Worm (Caenorhabditis elegans) whole organism, L4/young adult: ENCODE measurements around the gene gnrr-2.

ENCODE experiments used
- W03F9.2 ChIP-seq: fragments of 150-350 bp; optimal IDR thresholded peaks from 2 replicates; lab custom pipeline; 2014; ENCODE audit warnings: missing biosample characterization, missing genetic modification characterization
- dao-5 ChIP-seq: sonication (generic microtip); optimal IDR thresholded peaks from 2 replicates; lab custom pipeline; 2016; ENCODE audit warnings: missing genotype, missing genetic modification characterization, moderate library complexity, missing compliant biosample characterization
- him-1 ChIP-seq: sonication (generic microtip); optimal IDR thresholded peaks from 2 replicates; lab custom pipeline; 2016; ENCODE audit warnings: missing genotype, missing genetic modification reagents, missing genetic modification characterization, missing compliant biosample characterization

The gnrr-2 gene

DNA sequence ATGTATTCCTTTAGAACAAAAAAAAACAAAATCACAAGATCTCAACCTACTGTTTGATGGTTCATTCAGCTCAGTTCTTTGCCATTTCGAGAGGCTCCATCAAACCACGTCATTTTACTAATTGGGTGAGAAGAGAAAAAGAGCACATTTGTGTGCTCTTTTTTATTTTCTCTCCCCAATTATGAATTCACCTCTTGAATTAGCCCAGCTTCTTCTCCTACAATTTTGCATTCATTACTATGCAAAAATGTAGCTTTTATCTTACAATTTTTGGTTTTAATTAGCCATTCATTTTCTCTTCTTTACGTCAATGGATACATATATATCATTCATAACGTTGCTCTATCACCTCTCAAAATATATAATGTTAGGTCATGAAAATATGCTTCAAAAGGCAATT lies 3.2 kb upstream of the gnrr-2 start:
- TF ChIP-seq W03F9.2 = no peak
- no peak for TF ChIP-seq him-1 (tag; lab: Kevin White, UChicago)
- no peak for TF ChIP-seq dao-5 (tag; lab: Kevin White, UChicago)

DNA sequence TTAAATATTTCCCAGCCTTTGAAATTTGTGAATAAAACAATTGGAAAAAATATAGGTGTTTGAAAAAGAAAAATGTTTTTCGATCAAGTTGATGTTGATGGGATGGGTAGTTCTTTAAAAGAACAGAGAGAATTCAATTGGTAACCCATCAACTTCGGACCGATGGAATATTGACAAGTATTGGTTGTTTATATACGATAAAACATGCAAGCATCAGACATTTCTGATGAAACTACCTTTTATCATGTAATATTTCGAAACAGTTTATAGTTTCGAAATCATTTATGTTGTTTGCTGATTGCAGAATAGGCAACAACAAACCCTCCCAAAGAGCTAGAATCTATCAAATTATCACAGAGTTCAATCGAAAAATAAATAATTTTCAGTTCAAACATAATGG lies 1.0 kb downstream of the gnrr-2 start:
- no peak for TF ChIP-seq him-1 (tag; lab: Kevin White, UChicago)
- TF ChIP-seq dao-5 (tag; lab: Kevin White, UChicago) = no peak
- TF ChIP-seq W03F9.2 = no peak

DNA sequence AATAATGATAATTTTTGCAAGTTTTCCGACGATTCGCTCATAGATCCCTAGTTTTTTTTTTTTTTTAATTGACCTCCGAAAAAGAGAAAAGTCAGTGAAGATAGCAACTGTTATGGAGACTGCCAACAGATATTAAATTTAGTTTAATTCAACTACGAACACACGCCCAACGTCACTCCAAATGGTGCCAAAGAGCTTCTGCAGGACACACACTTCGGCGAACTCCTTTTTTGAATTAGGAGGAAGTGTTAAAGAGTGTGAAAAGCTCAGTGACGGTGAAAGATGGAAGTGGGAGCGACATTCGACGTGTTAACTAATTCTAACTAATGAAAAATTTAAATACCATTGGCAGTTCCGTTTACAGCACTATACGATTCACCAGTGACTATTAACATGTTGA lies 3.1 kb downstream of the gnrr-2 start:
- TF ChIP-seq dao-5 (tag; lab: Kevin White, UChicago) (no peak), him-1 (tag; lab: Kevin White, UChicago) (no peak), W03F9.2 (no peak)

- TF ChIP-seq him-1 (tag; lab: Kevin White, UChicago) (no peak), dao-5 (tag; lab: Kevin White, UChicago) (no peak), W03F9.2 (no peak)
Measured at ce11 chrV:14414032-14414431, 5.2 kb downstream of the gnrr-2 start.

ce11 chrV:14414964-14415564 lies 6.2 kb downstream of the gnrr-2 start, which contains the start of the genes nxf-1 and C15H11.11:
Gene nxf-1, minus strand, starts transcription at chrV:14415014.
Gene C15H11.11, plus strand, starts transcription at chrV:14415499.
- TF ChIP-seq W03F9.2 (peak; percentile 68), dao-5 (tag; lab: Kevin White, UChicago) (no peak), him-1 (tag; lab: Kevin White, UChicago) (no peak)

ce11 chrV:14417735-14418134 lies 8.9 kb downstream of the gnrr-2 start, which contains the start of the genes nxf-2 and set-31:
Gene nxf-2, minus strand, starts transcription at chrV:14417835.
Gene set-31, plus strand, starts transcription at chrV:14417903.
- TF ChIP-seq him-1 (tag; lab: Kevin White, UChicago) = no peak
- no peak for TF ChIP-seq dao-5 (tag; lab: Kevin White, UChicago)
- TF ChIP-seq W03F9.2 = no peak

- TF ChIP-seq him-1 (tag; lab: Kevin White, UChicago) (no peak), dao-5 (tag; lab: Kevin White, UChicago) (no peak), W03F9.2 (no peak)
Measured at ce11 chrV:14419855-14420254, 11.0 kb downstream of the gnrr-2 start.

ce11 chrV:14421325-14421724 lies 12.5 kb downstream of the gnrr-2 start, which contains the start of gene dhs-22:
Gene dhs-22, minus strand, starts transcription at chrV:14421440.
- no peak for TF ChIP-seq him-1 (tag; lab: Kevin White, UChicago)
- TF ChIP-seq W03F9.2 = no peak
- no peak for TF ChIP-seq dao-5 (tag; lab: Kevin White, UChicago)

DNA sequence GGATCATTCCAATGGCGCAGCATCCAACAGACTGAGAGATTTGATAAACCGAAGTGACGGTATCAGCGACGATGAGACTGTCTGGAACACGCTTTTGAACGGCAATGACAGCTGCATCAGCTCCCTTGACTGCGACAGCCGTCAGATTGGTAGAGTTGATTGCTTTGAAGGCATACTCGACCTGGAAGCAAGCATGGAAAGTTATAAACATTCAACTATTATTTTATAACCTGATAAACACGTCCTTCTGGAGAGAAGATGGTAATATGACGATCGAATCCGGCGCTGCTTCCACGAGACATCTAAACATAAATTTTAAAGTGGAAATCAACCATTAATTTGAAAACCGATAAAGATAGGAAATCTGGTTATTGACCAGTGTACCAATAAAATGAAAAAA lies 13.4 kb downstream of the gnrr-2 start, which contains the start of gene pas-1:
TSS of gene pas-1 (minus strand) at position 302 of the 400 bp plus-strand sequence.
- TF ChIP-seq him-1 (tag; lab: Kevin White, UChicago) (no peak), dao-5 (tag; lab: Kevin White, UChicago) (no peak), W03F9.2 (no peak)

- TF ChIP-seq dao-5 (tag; lab: Kevin White, UChicago) (no peak), W03F9.2 (no peak), him-1 (tag; lab: Kevin White, UChicago) (no peak)
Measured at ce11 chrV:14423268-14423667, 14.4 kb downstream of the gnrr-2 start, which contains the start of gene rpoa-12. Gene rpoa-12, minus strand, starts transcription at chrV:14423304.

- TF ChIP-seq W03F9.2 (no peak), him-1 (tag; lab: Kevin White, UChicago) (no peak), dao-5 (tag; lab: Kevin White, UChicago) (no peak)
Measured at ce11 chrV:14424958-14425492, 16.2 kb downstream of the gnrr-2 start, which contains the start of gene rrsr-1. Gene rrsr-1, minus strand, starts transcription at chrV:14425008.

DNA sequence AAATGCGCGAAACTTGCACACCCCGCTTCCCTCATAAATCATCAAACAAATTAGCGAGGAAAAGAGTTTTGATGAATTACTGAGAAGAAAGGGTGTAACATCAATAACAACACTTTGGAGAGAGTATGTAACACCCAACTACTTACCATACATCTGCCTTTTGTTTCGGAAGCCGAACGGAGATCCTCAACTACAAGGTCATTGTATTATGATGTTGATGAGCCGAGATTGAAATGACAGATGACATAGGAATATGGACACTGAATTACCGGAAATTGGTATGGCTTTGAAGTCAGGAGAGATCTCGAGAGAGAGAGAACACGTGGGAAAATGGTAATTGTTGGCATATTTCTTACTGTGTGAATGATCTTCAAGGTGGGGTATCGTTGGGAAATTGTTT lies 17.1 kb downstream of the gnrr-2 start:
- TF ChIP-seq him-1 (tag; lab: Kevin White, UChicago) = no peak
- TF ChIP-seq W03F9.2 = no peak
- TF ChIP-seq dao-5 (tag; lab: Kevin White, UChicago) = no peak

- TF ChIP-seq dao-5 (tag; lab: Kevin White, UChicago) (no peak), W03F9.2 (no peak), him-1 (tag; lab: Kevin White, UChicago) (no peak)
Measured at ce11 chrV:14427069-14427825, 18.4 kb downstream of the gnrr-2 start.

ce11 chrV:14428865-14429264 lies 20.0 kb downstream of the gnrr-2 start, which contains the start of gene F23B12.1:
Gene F23B12.1, plus strand, starts transcription at chrV:14429165.
- TF ChIP-seq dao-5 (tag; lab: Kevin White, UChicago) = no peak
- TF ChIP-seq W03F9.2 = no peak
- no peak for TF ChIP-seq him-1 (tag; lab: Kevin White, UChicago)
